Worm (Caenorhabditis elegans) whole organism, young adult: ENCODE results near the gene T10C6.6.
"Not testable (repeated sequence)": the region's sequence is repeated elsewhere in the genome, so short reads cannot be mapped to it uniquely, and the experiment has no call there.

Experiments
- C06A6.2 ChIP-seq: fragments of 200-800 bp; sonication (Bioruptor generic); conservative IDR thresholded peaks from 2 replicates; pipeline ENCODE4 v1.3.6; 2022; ENCODE audit warnings: missing genetic modification characterization, missing compliant biosample characterization
- F10E7.11 ChIP-seq: sonication (generic microtip); optimal IDR thresholded peaks from 2 replicates; lab custom pipeline; 2017; ENCODE audit warnings: mild to moderate bottlenecking, missing genetic modification characterization, moderate library complexity, missing compliant biosample characterization
- F52B5.7 ChIP-seq: sonication (generic microtip); optimal IDR thresholded peaks from 2 replicates; lab custom pipeline; 2016; ENCODE audit warnings: mild to moderate bottlenecking, missing genetic modification characterization, missing compliant biosample characterization
- F55B11.4 ChIP-seq: sonication (generic microtip); optimal IDR thresholded peaks from 2 replicates; lab custom pipeline; 2016; ENCODE audit warnings: missing compliant biosample characterization, missing genetic modification characterization, borderline replicate concordance; ENCODE audit not compliant: insufficient read depth
- K11D2.4 ChIP-seq: fragments of 200-800 bp; sonication (Bioruptor generic); IDR thresholded peaks from 2 replicates; pipeline ENCODE4 v1.3.6; 2022; ENCODE audit warnings: missing genetic modification reagents, missing genetic modification characterization, missing compliant biosample characterization
- ZK185.1 ChIP-seq: sonication (generic microtip); optimal IDR thresholded peaks from 2 replicates; lab custom pipeline; 2016; ENCODE audit warnings: mild to moderate bottlenecking, missing genetic modification characterization, missing compliant biosample characterization; ENCODE audit not compliant: poor library complexity, severe bottlenecking
- aptf-2 ChIP-seq: fragments of 200-800 bp; sonication (Bioruptor generic); conservative IDR thresholded peaks from 2 replicates; pipeline ENCODE4 v1.3.6; 2022; ENCODE audit warnings: missing genetic modification reagents, missing genetic modification characterization, missing compliant biosample characterization
- atf-7 ChIP-seq: sonication (generic microtip); optimal IDR thresholded peaks from 2 replicates; lab custom pipeline; 2017; ENCODE audit warnings: mild to moderate bottlenecking, missing genetic modification characterization, missing compliant biosample characterization
- attf-3 ChIP-seq: fragments of 200-800 bp; sonication (Bioruptor generic); conservative IDR thresholded peaks from 2 replicates; pipeline ENCODE4 v1.3.6; 2022; ENCODE audit warnings: missing genetic modification reagents, missing genetic modification characterization, missing compliant biosample characterization
- attf-5 ChIP-seq: fragments of 200-800 bp; sonication (Bioruptor generic); optimal IDR thresholded peaks from 2 replicates; lab custom pipeline; 2018; ENCODE audit warnings: mild to moderate bottlenecking, missing genetic modification characterization, missing compliant biosample characterization
- attf-6 ChIP-seq: fragments of 200-800 bp; sonication (Bioruptor generic); IDR thresholded peaks from 2 replicates; pipeline ENCODE4 v1.3.6; 2022; ENCODE audit warnings: missing genetic modification reagents, missing genetic modification characterization, missing compliant biosample characterization
- cebp-2 ChIP-seq: fragments of 200-800 bp; sonication (Bioruptor generic); IDR thresholded peaks from 2 replicates; pipeline ENCODE4 v1.3.6; 2022; ENCODE audit warnings: missing genetic modification characterization, missing compliant biosample characterization
- ceh-58 ChIP-seq: fragments of 200-800 bp; sonication (Bioruptor generic); IDR thresholded peaks from 2 replicates; pipeline ENCODE4 v1.3.6; 2022; ENCODE audit warnings: missing genetic modification characterization, missing compliant biosample characterization
- ceh-79 ChIP-seq: sonication (generic microtip); optimal IDR thresholded peaks from 2 replicates; lab custom pipeline; 2017; ENCODE audit warnings: mild to moderate bottlenecking, missing genetic modification characterization, missing compliant biosample characterization
- dox-1 ChIP-seq: fragments of 200-800 bp; sonication (Bioruptor generic); IDR thresholded peaks from 2 replicates; pipeline ENCODE4 v1.3.6; 2022; ENCODE audit warnings: missing genetic modification reagents, missing genetic modification characterization, missing compliant biosample characterization
- ets-4 ChIP-seq: fragments of 200-800 bp; sonication (Bioruptor generic); optimal IDR thresholded peaks from 2 replicates; lab custom pipeline; 2018; ENCODE audit warnings: mild to moderate bottlenecking, missing genetic modification characterization, missing compliant biosample characterization
- gei-17 ChIP-seq: fragments of 200-800 bp; sonication (Bioruptor generic); optimal IDR thresholded peaks from 2 replicates; lab custom pipeline; 2018; ENCODE audit warnings: mild to moderate bottlenecking, missing genetic modification characterization, missing compliant biosample characterization
- hmg-1.2 ChIP-seq: fragments of 200-800 bp; sonication (Bioruptor generic); IDR thresholded peaks from 2 replicates; pipeline ENCODE4 v1.3.6; 2022; ENCODE audit warnings: missing genetic modification reagents, missing genetic modification characterization, missing compliant biosample characterization
- lin-35 ChIP-seq, 3 experiments: fragments of 150-350 bp in 2 of 3; sonication (generic microtip) in 1 of 3; optimal IDR thresholded peaks; 2 replicates each; lab custom pipeline; 2014 to 2018; ENCODE audit warnings: missing biosample characterization in 3 of 3, missing genetic modification characterization in 3 of 3, missing genetic modification reagents in 3 of 3
- lsy-27 ChIP-seq: sonication (generic microtip); optimal IDR thresholded peaks from 2 replicates; lab custom pipeline; 2017; ENCODE audit warnings: missing genetic modification characterization, mild to moderate bottlenecking, missing compliant biosample characterization, antibody characterized with exemption, missing genotype, borderline replicate concordance; ENCODE audit not compliant: insufficient read depth
- madf-3 ChIP-seq: fragments of 200-800 bp; sonication (Bioruptor generic); IDR thresholded peaks from 2 replicates; pipeline ENCODE4 v1.3.6; 2022; ENCODE audit warnings: missing genetic modification reagents, missing genetic modification characterization, missing compliant biosample characterization
- nfyb-1 ChIP-seq: fragments of 200-800 bp; sonication (Bioruptor generic); IDR thresholded peaks from 2 replicates; pipeline ENCODE4 v1.3.6; 2022; ENCODE audit warnings: missing genetic modification reagents, missing genetic modification characterization, missing compliant biosample characterization
- nhr-120 ChIP-seq: fragments of 200-800 bp; sonication (Bioruptor generic); IDR thresholded peaks from 2 replicates; pipeline ENCODE4 v1.3.6; 2022; ENCODE audit warnings: missing genetic modification characterization, missing compliant biosample characterization
- nhr-80 ChIP-seq: sonication (generic microtip); optimal IDR thresholded peaks from 2 replicates; lab custom pipeline; 2016; ENCODE audit warnings: missing genetic modification characterization, missing compliant biosample characterization
- rcor-1 ChIP-seq: fragments of 200-800 bp; sonication (Bioruptor generic); IDR thresholded peaks from 2 replicates; pipeline ENCODE4 v1.3.6; 2022; ENCODE audit warnings: missing genetic modification reagents, missing genetic modification characterization, missing compliant biosample characterization
- sdz-38 ChIP-seq: sonication (generic microtip); optimal IDR thresholded peaks from 2 replicates; lab custom pipeline; 2016; ENCODE audit warnings: missing genotype, missing genetic modification characterization, missing compliant biosample characterization
- tlf-1 ChIP-seq: fragments of 200-800 bp; sonication (Bioruptor generic); optimal IDR thresholded peaks from 2 replicates; lab custom pipeline; 2018; ENCODE audit warnings: mild to moderate bottlenecking, missing genetic modification characterization, missing compliant biosample characterization
- unc-62 ChIP-seq: fragments of 150-350 bp; optimal IDR thresholded peaks from 2 replicates; lab custom pipeline; 2014; ENCODE audit warnings: missing biosample characterization, missing genetic modification reagents, missing genetic modification characterization

Gene T10C6.6

ce11 chrV:15991850-15992249, 32.3 kb upstream of the T10C6.6 start, which contains the start of gene C06C6.7:
Gene C06C6.7 (plus strand): TSS chrV:15992150.
- not testable (repeated sequence) for TF ChIP-seq nhr-120 (GFP tag; lab: Robert Waterston, UW); rcor-1; ZK185.1 (tag; lab: Kevin White, UChicago)

- TF ChIP-seq ets-4 (GFP tag; lab: Kevin White, UChicago) (no peak), lin-35 (GFP tag; optimal IDR thresholded peaks at IDR 0.05; lab: Kevin White, UChicago) (no peak)
Observed at ce11 chrV:15996655-15997186, 27.4 kb upstream of the T10C6.6 start, which contains the start of the genes C06C6.9 and C06C6.8. Gene C06C6.9 (minus strand): TSS chrV:15996755. Gene C06C6.8 (plus strand): TSS chrV:15997136.

ce11 chrV:16000433-16000832, 23.7 kb upstream of the T10C6.6 start, which contains the start of gene nhr-50:
Gene nhr-50 (minus strand): TSS chrV:16000631.
- TF ChIP-seq lsy-27 (tag; lab: Kevin White, UChicago) (no peak), K11D2.4 (GFP tag; lab: Robert Waterston, UW) (no peak), aptf-2 (GFP tag; lab: Robert Waterston, UW) (no peak), hmg-1.2 (GFP tag; lab: Robert Waterston, UW) (peak; percentile 58; the same call in 1 of the 2 replicates), rcor-1 (no peak), attf-5 (GFP tag; lab: Kevin White, UChicago) (peak; percentile 20), atf-7 (tag; lab: Kevin White, UChicago) (peak; percentile 77), nfyb-1 (GFP tag; lab: Robert Waterston, UW) (peak; percentile 34; the same call in 1 of the 2 replicates), dox-1 (GFP tag; lab: Robert Waterston, UW) (peak; percentile 50; the same call in 1 of the 2 replicates), nhr-80 (peak; percentile 78)

- TF ChIP-seq unc-62 (no peak), madf-3 (no peak), gei-17 (GFP tag; lab: Kevin White, UChicago) (no peak), ceh-79 (tag; lab: Kevin White, UChicago) (no peak), C06A6.2 (GFP tag; lab: Robert Waterston, UW) (no peak)
- TF ChIP-seq, all 124 proteins: peak for 0
Observed at ce11 chrV:16002288-16002687, 21.8 kb upstream of the T10C6.6 start, which contains the start of gene nhr-63. Gene nhr-63 (plus strand): TSS chrV:16002588.

ce11 chrV:16007505-16007904, 16.6 kb upstream of the T10C6.6 start, which contains the start of gene str-231:
Gene str-231 (minus strand): TSS chrV:16007605.
- TF ChIP-seq sdz-38 (tag; lab: Kevin White, UChicago) = no peak
- TF ChIP-seq F52B5.7 (tag; lab: Kevin White, UChicago) = no peak
- no peak for TF ChIP-seq lin-35 (GFP tag; optimal IDR thresholded peaks at IDR 0.05; lab: Kevin White, UChicago)
- no peak for TF ChIP-seq attf-6

DNA sequence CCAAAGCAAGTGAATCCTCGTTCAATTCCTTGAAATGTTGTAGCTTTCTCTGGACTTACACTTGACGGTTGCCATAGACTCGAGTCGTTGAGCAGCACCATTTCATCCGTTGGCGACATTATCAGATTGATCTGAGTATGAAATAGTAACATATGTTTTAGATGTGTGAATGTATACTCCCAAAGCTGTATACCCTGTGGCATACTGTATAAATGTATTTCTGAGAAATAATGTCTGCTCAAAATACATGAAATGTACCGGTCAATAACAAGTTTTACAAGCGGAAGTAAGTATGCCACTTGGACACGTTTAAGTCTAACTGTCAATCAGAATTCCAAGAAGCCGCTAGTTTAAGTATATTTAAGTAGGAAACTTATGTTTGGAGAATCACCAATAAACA, 14.6 kb upstream of the T10C6.6 start, which contains the start of gene str-233:
Gene str-233 (minus strand): TSS at position 101 of the 400 bp plus-strand sequence.
- TF ChIP-seq attf-3 (GFP tag; lab: Robert Waterston, UW) (no peak), ceh-58 (no peak)

DNA sequence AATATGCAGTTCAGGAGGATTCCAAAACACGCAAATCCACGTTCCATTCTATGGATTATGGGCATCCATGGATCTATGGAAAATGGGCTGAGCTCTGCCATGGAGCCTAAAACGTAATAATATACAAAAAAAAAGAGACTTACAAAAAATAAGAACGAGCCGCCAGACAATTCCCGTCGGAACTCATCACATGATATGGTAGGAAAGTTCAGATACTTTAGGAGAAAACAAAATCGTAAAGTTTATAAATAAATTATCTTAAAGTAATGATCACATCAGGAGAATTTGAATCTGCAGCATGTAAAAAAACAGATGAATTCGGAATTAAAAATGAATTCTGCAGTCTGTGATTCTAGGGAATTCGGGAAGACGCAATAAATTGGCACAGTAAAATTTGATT, 8.5 kb upstream of the T10C6.6 start, which contains the start of gene str-232:
Gene str-232 (minus strand): TSS at position 101 of the 400 bp plus-strand sequence.
- TF ChIP-seq tlf-1 (GFP tag; lab: Kevin White, UChicago) = no peak
- no peak for TF ChIP-seq cebp-2
- no peak for TF ChIP-seq aptf-2 (GFP tag; lab: Robert Waterston, UW)
- TF ChIP-seq F10E7.11 (tag; lab: Kevin White, UChicago) = no peak
- TF ChIP-seq F55B11.4 (tag; lab: Kevin White, UChicago) = no peak
